Worm (Caenorhabditis elegans): ENCODE data around the gene mpz-5.

- TF ChIP-seq zag-1 (tag; optimal IDR thresholded peaks at IDR 0.05) (no peak), lim-7 (GFP tag; IDR thresholded peaks at IDR 0.05) (no peak), ceh-62 (tag; optimal IDR thresholded peaks at IDR 0.05) (no peak), mxl-2 (GFP tag; conservative IDR thresholded peaks at IDR 0.05) (no peak), unc-62 (GFP tag; optimal IDR thresholded peaks at IDR 0.05 in 1 of 2) (no peak), unc-62 (tag; optimal IDR thresholded peaks at IDR 0.05) (no peak), sdz-12 (GFP tag; optimal IDR thresholded peaks at IDR 0.05) (no peak), F10B5.3 (tag; optimal IDR thresholded peaks at IDR 0.05) (no peak), nhr-237 (tag; optimal IDR thresholded peaks at IDR 0.05) (no peak)
Measured at ce11 chrIV:10373772-10374288, at the start of gene mpz-5.
